Worm (Caenorhabditis elegans) whole organism, mixed stage, embryonic: ENCODE results near the gene zip-2.

ENCODE experiments used
- M03D4.4 ChIP-seq: sonication (generic microtip); optimal IDR thresholded peaks from 2 replicates; lab custom pipeline; 2017; ENCODE audit warnings: mild to moderate bottlenecking, missing genetic modification characterization, missing compliant biosample characterization
- blmp-1 ChIP-seq: fragments of 150-350 bp; optimal IDR thresholded peaks from 2 replicates; lab custom pipeline; 2014; ENCODE audit warnings: missing biosample characterization, missing genetic modification characterization
- ceh-39 ChIP-seq: fragments of 150-350 bp; optimal IDR thresholded peaks from 2 replicates; lab custom pipeline; 2014; ENCODE audit warnings: missing biosample characterization, missing genetic modification characterization
- ceh-43 ChIP-seq: fragments of 200-800 bp; sonication (Bioruptor generic); optimal IDR thresholded peaks from 2 replicates; lab custom pipeline; 2018; ENCODE audit warnings: mild to moderate bottlenecking, missing genetic modification characterization, moderate library complexity, missing compliant biosample characterization
- ces-1 ChIP-seq: fragments of 150-350 bp; optimal IDR thresholded peaks from 2 replicates; lab custom pipeline; 2014; ENCODE audit warnings: missing biosample characterization, missing genetic modification reagents, missing genetic modification characterization
- cnd-1 ChIP-seq: fragments of 200-800 bp; sonication (Bioruptor generic); optimal IDR thresholded peaks from 2 replicates; lab custom pipeline; 2018; ENCODE audit warnings: mild to moderate bottlenecking, missing genetic modification characterization, missing compliant biosample characterization
- drap-1 ChIP-seq: fragments of 200-800 bp; sonication (Bioruptor generic); optimal IDR thresholded peaks from 3 replicates; lab custom pipeline; 2018; ENCODE audit warnings: mild to moderate bottlenecking, missing genetic modification characterization, missing compliant biosample characterization
- elt-1 ChIP-seq: sonication (generic microtip); optimal IDR thresholded peaks from 2 replicates; lab custom pipeline; 2017; ENCODE audit warnings: missing genetic modification characterization, mild to moderate bottlenecking, missing compliant biosample characterization, antibody characterized with exemption, moderate library complexity, borderline replicate concordance; ENCODE audit not compliant: insufficient read depth
- elt-3 ChIP-seq: fragments of 150-350 bp; optimal IDR thresholded peaks from 2 replicates; lab custom pipeline; 2014; ENCODE audit warnings: missing biosample characterization, missing genetic modification characterization
- flh-1 ChIP-seq: fragments of 200-800 bp; sonication (Bioruptor generic); optimal IDR thresholded peaks from 2 replicates; lab custom pipeline; 2018; ENCODE audit warnings: mild to moderate bottlenecking, missing genetic modification characterization, moderate library complexity, missing compliant biosample characterization
- ham-2 ChIP-seq: fragments of 200-800 bp; sonication (Bioruptor generic); optimal IDR thresholded peaks from 2 replicates; lab custom pipeline; 2018; ENCODE audit warnings: mild to moderate bottlenecking, missing genetic modification characterization, missing compliant biosample characterization
- hlh-1 ChIP-seq: fragments of 150-350 bp; optimal IDR thresholded peaks from 2 replicates; lab custom pipeline; 2014; ENCODE audit warnings: missing biosample characterization, missing genetic modification reagents, missing genetic modification characterization
- lin-13 ChIP-seq: fragments of 150-350 bp; optimal IDR thresholded peaks from 2 replicates; lab custom pipeline; 2014; ENCODE audit warnings: missing biosample characterization, missing genetic modification characterization
- lin-32 ChIP-seq: fragments of 200-800 bp; sonication (Bioruptor generic); optimal IDR thresholded peaks from 2 replicates; lab custom pipeline; 2018; ENCODE audit warnings: mild to moderate bottlenecking, missing genetic modification characterization, missing compliant biosample characterization
- mep-1 ChIP-seq: fragments of 150-350 bp; optimal IDR thresholded peaks from 2 replicates; lab custom pipeline; 2017; ENCODE audit warnings: missing biosample characterization, missing genetic modification reagents, missing genetic modification characterization, inconsistent platforms
- mls-2 ChIP-seq: sonication (generic microtip); optimal IDR thresholded peaks from 2 replicates; lab custom pipeline; 2016; ENCODE audit warnings: mild to moderate bottlenecking, missing genetic modification characterization, moderate library complexity, missing compliant biosample characterization
- nhr-12 ChIP-seq: fragments of 150-350 bp; optimal IDR thresholded peaks from 2 replicates; lab custom pipeline; 2014; ENCODE audit warnings: missing biosample characterization, missing genetic modification characterization
- nhr-28 ChIP-seq: fragments of 150-350 bp; optimal IDR thresholded peaks from 2 replicates; lab custom pipeline; 2014; ENCODE audit warnings: missing biosample characterization, missing genetic modification characterization
- nhr-76 ChIP-seq: sonication (generic microtip); optimal IDR thresholded peaks from 2 replicates; lab custom pipeline; 2017; ENCODE audit warnings: missing biosample characterization, missing genetic modification characterization
- pha-4 ChIP-seq: fragments of 150-350 bp; optimal IDR thresholded peaks from 2 replicates; lab custom pipeline; 2018; ENCODE audit warnings: missing biosample characterization, missing genetic modification reagents, missing genetic modification characterization
- sem-2 ChIP-seq: fragments of 200-800 bp; sonication (Bioruptor generic); optimal IDR thresholded peaks from 2 replicates; lab custom pipeline; 2018; ENCODE audit warnings: mild to moderate bottlenecking, missing genetic modification characterization, missing compliant biosample characterization
- sptf-1 ChIP-seq: sonication (generic microtip); optimal IDR thresholded peaks from 2 replicates; lab custom pipeline; 2017; ENCODE audit warnings: mild to moderate bottlenecking, missing genetic modification characterization, moderate library complexity, missing compliant biosample characterization
- tbx-8 ChIP-seq: fragments of 200-800 bp; sonication (Bioruptor generic); optimal IDR thresholded peaks from 2 replicates; lab custom pipeline; 2018; ENCODE audit warnings: mild to moderate bottlenecking, missing genetic modification characterization, moderate library complexity, missing compliant biosample characterization
- unc-120 ChIP-seq: sonication (generic microtip); optimal IDR thresholded peaks from 2 replicates; lab custom pipeline; 2017; ENCODE audit warnings: missing genetic modification characterization, missing compliant biosample characterization; ENCODE audit not compliant: poor library complexity, severe bottlenecking
- unc-39 ChIP-seq: fragments of 150-350 bp; optimal IDR thresholded peaks from 2 replicates; lab custom pipeline; 2014; ENCODE audit warnings: missing biosample characterization, missing genetic modification characterization
- unc-62 ChIP-seq: fragments of 150-350 bp; optimal IDR thresholded peaks from 2 replicates; lab custom pipeline; 2014; ENCODE audit warnings: missing biosample characterization, missing genetic modification reagents, missing genetic modification characterization
- zip-8 ChIP-seq: fragments of 150-350 bp; optimal IDR thresholded peaks from 2 replicates; lab custom pipeline; 2014; ENCODE audit warnings: missing biosample characterization, missing genetic modification characterization

The zip-2 gene

ce11 chrIII:802041-802440 lies 30.7 kb upstream of the zip-2 start:
- TF ChIP-seq nhr-76 (tag; lab: Kevin White, UChicago), result no peak
- TF ChIP-seq unc-62 (GFP tag; lab: Kevin White, UChicago), result no peak
- TF ChIP-seq lin-32 (GFP tag; lab: Kevin White, UChicago), result no peak
- no peak for TF ChIP-seq ces-1 (GFP tag; lab: Kevin White, UChicago)
- TF ChIP-seq nhr-12 (tag; lab: Kevin White, UChicago), result no peak
- no peak for TF ChIP-seq pha-4

ce11 chrIII:811544-811943 lies 21.2 kb upstream of the zip-2 start, which contains the start of gene daf-7:
daf-7 (plus strand) TSS chrIII:811844.
- TF ChIP-seq lin-32 (GFP tag; lab: Kevin White, UChicago) (no peak), ceh-43 (GFP tag; lab: Kevin White, UChicago) (no peak), ceh-39 (tag; lab: Kevin White, UChicago) (no peak), tbx-8 (no peak), unc-120 (tag; lab: Kevin White, UChicago) (no peak), elt-3 (tag; lab: Kevin White, UChicago) (no peak), ham-2 (GFP tag; lab: Kevin White, UChicago) (no peak), flh-1 (GFP tag; lab: Kevin White, UChicago) (no peak), mep-1 (tag; lab: Kevin White, UChicago) (no peak)

ce11 chrIII:815845-816244 lies 16.9 kb upstream of the zip-2 start, which contains the start of gene dac-1:
dac-1 (plus strand) TSS chrIII:816145.
- TF ChIP-seq elt-1 (tag; lab: Kevin White, UChicago) (no peak), hlh-1 (tag; lab: Kevin White, UChicago) (no peak), ceh-39 (tag; lab: Kevin White, UChicago) (no peak), unc-39 (tag; lab: Kevin White, UChicago) (no peak), drap-1 (GFP tag; lab: Kevin White, UChicago) (no peak), tbx-8 (no peak), nhr-28 (tag; lab: Kevin White, UChicago) (no peak), mls-2 (no peak), sem-2 (GFP tag; lab: Kevin White, UChicago) (no peak), blmp-1 (tag; lab: Kevin White, UChicago) (no peak), nhr-12 (tag; lab: Kevin White, UChicago) (no peak)

ce11 chrIII:819313-819712 lies 13.5 kb upstream of the zip-2 start:
- TF ChIP-seq cnd-1 (no peak), nhr-76 (tag; lab: Kevin White, UChicago) (no peak), blmp-1 (tag; lab: Kevin White, UChicago) (no peak), tbx-8 (no peak), nhr-12 (tag; lab: Kevin White, UChicago) (no peak)

ce11 chrIII:822546-823272 lies 10.1 kb upstream of the zip-2 start, which contains the start of gene clec-149:
clec-149 (plus strand) TSS chrIII:823222.
- TF ChIP-seq unc-62 (GFP tag; lab: Kevin White, UChicago) (peak; percentile 43), hlh-1 (tag; lab: Kevin White, UChicago) (no peak)

- TF ChIP-seq sem-2 (GFP tag; lab: Kevin White, UChicago), result no peak
- no peak for TF ChIP-seq cnd-1
- no peak for TF ChIP-seq ces-1 (GFP tag; lab: Kevin White, UChicago)
- no peak for TF ChIP-seq ceh-39 (tag; lab: Kevin White, UChicago)
- no peak for TF ChIP-seq pha-4
- TF ChIP-seq zip-8 (tag; lab: Kevin White, UChicago), result no peak
- no peak for TF ChIP-seq elt-1 (tag; lab: Kevin White, UChicago)
- TF ChIP-seq nhr-76 (tag; lab: Kevin White, UChicago), result no peak
- no peak for TF ChIP-seq flh-1 (GFP tag; lab: Kevin White, UChicago)
- no peak for TF ChIP-seq sptf-1 (tag; lab: Kevin White, UChicago)
- TF ChIP-seq lin-13 (tag; lab: Kevin White, UChicago), result no peak
- no peak for TF ChIP-seq hlh-1 (tag; lab: Kevin White, UChicago)
- TF ChIP-seq M03D4.4 (tag; lab: Kevin White, UChicago), result no peak
- TF ChIP-seq unc-62 (GFP tag; lab: Kevin White, UChicago), result no peak
Observed at ce11 chrIII:825256-825655, 7.5 kb upstream of the zip-2 start.
